Worm (Caenorhabditis elegans) whole organism, L2 larva: ENCODE results near the gene ani-3.

ENCODE experiments used
- F13H6.1 ChIP-seq: sonication (generic microtip); optimal IDR thresholded peaks from 2 replicates; lab custom pipeline; 2016; ENCODE audit warnings: missing genetic modification characterization, missing compliant biosample characterization
- Y55F3AM.14 ChIP-seq: fragments of 200-800 bp; sonication (Bioruptor generic); optimal IDR thresholded peaks from 2 replicates; lab custom pipeline; 2018; ENCODE audit warnings: mild to moderate bottlenecking, missing genetic modification characterization, missing compliant biosample characterization
- ZK546.5 ChIP-seq: sonication (generic microtip); optimal IDR thresholded peaks from 2 replicates; lab custom pipeline; 2017; ENCODE audit warnings: missing biosample characterization, missing genetic modification characterization
- aly-2 ChIP-seq: fragments of 150-350 bp; optimal IDR thresholded peaks from 2 replicates; lab custom pipeline; 2014; ENCODE audit warnings: missing biosample characterization, missing genetic modification characterization
- ama-1 ChIP-seq: fragments of 150-350 bp; optimal IDR thresholded peaks from 2 replicates; lab custom pipeline; 2018; ENCODE audit warnings: inconsistent platforms
- blmp-1 ChIP-seq: sonication (generic microtip); optimal IDR thresholded peaks from 2 replicates; lab custom pipeline; 2017; ENCODE audit warnings: missing genetic modification characterization, mild to moderate bottlenecking, missing compliant biosample characterization, antibody characterized with exemption, moderate library complexity; ENCODE audit not compliant: insufficient read depth
- ceh-16 ChIP-seq: fragments of 150-350 bp; optimal IDR thresholded peaks from 2 replicates; lab custom pipeline; 2014; ENCODE audit warnings: missing biosample characterization, missing genetic modification characterization
- crh-2 ChIP-seq: sonication (generic microtip); optimal IDR thresholded peaks from 2 replicates; lab custom pipeline; 2017; ENCODE audit warnings: missing biosample characterization, missing genetic modification characterization
- dmd-4 ChIP-seq: sonication (generic microtip); optimal IDR thresholded peaks from 2 replicates; lab custom pipeline; 2017; ENCODE audit warnings: missing biosample characterization, missing genetic modification characterization
- elt-3 ChIP-seq: sonication (generic microtip); optimal IDR thresholded peaks from 2 replicates; lab custom pipeline; 2017; ENCODE audit warnings: missing biosample characterization, missing genetic modification characterization
- fos-1 ChIP-seq: fragments of 150-350 bp; optimal IDR thresholded peaks from 2 replicates; lab custom pipeline; 2014; ENCODE audit warnings: missing biosample characterization, missing genetic modification characterization
- lin-11 ChIP-seq: fragments of 150-350 bp; sonication (generic microtip); optimal IDR thresholded peaks from 2 replicates; lab custom pipeline; 2014; ENCODE audit warnings: missing biosample characterization, missing genetic modification characterization, inconsistent platforms, mixed read lengths
- lin-13 ChIP-seq: fragments of 150-350 bp; optimal IDR thresholded peaks from 2 replicates; lab custom pipeline; 2014; ENCODE audit warnings: missing biosample characterization, missing genetic modification reagents, missing genetic modification characterization
- lin-39 ChIP-seq: fragments of 150-350 bp; optimal IDR thresholded peaks from 2 replicates; lab custom pipeline; 2014; ENCODE audit warnings: missing biosample characterization, missing genetic modification reagents, missing genetic modification characterization
- lsy-2 ChIP-seq, 2 experiments: fragments of 150-350 bp in 1 of 2; sonication (generic microtip) in 1 of 2; optimal IDR thresholded peaks; 2 replicates each; lab custom pipeline; 2014 to 2017; ENCODE audit warnings: missing biosample characterization in 2 of 2, missing genetic modification characterization in 2 of 2
- nhr-10 ChIP-seq: sonication (generic microtip); optimal IDR thresholded peaks from 2 replicates; lab custom pipeline; 2017; ENCODE audit warnings: missing biosample characterization, missing genetic modification characterization
- nhr-11 ChIP-seq: fragments of 150-350 bp; optimal IDR thresholded peaks from 2 replicates; lab custom pipeline; 2014; ENCODE audit warnings: missing biosample characterization, missing genetic modification characterization
- nhr-12 ChIP-seq: fragments of 150-350 bp; optimal IDR thresholded peaks from 2 replicates; lab custom pipeline; 2014; ENCODE audit warnings: missing biosample characterization, missing genetic modification characterization
- nhr-129 ChIP-seq: fragments of 150-350 bp; optimal IDR thresholded peaks from 2 replicates; lab custom pipeline; 2014; ENCODE audit warnings: missing biosample characterization, missing genetic modification characterization
- nhr-23 ChIP-seq: fragments of 150-350 bp; optimal IDR thresholded peaks from 2 replicates; lab custom pipeline; 2014; ENCODE audit warnings: missing biosample characterization, missing genetic modification reagents, missing genetic modification characterization
- nhr-237 ChIP-seq: fragments of 150-350 bp; optimal IDR thresholded peaks from 2 replicates; lab custom pipeline; 2014; ENCODE audit warnings: missing biosample characterization, missing genetic modification characterization
- nhr-25 ChIP-seq: fragments of 150-350 bp; sonication (generic microtip); optimal IDR thresholded peaks from 3 replicates; lab custom pipeline; 2014; ENCODE audit warnings: missing biosample characterization, missing genetic modification characterization
- nhr-6 ChIP-seq: fragments of 150-350 bp; optimal IDR thresholded peaks from 2 replicates; lab custom pipeline; 2014; ENCODE audit warnings: missing biosample characterization, missing genetic modification characterization
- nhr-77 ChIP-seq: fragments of 150-350 bp; optimal IDR thresholded peaks from 2 replicates; lab custom pipeline; 2014; ENCODE audit warnings: missing biosample characterization, missing genetic modification characterization
- peb-1 ChIP-seq: fragments of 150-350 bp; optimal IDR thresholded peaks from 2 replicates; lab custom pipeline; 2014; ENCODE audit warnings: missing biosample characterization, missing genetic modification characterization
- sem-4 ChIP-seq: fragments of 150-350 bp; optimal IDR thresholded peaks from 2 replicates; lab custom pipeline; 2014; ENCODE audit warnings: missing biosample characterization, missing genetic modification reagents, missing genetic modification characterization
- skn-1 ChIP-seq: sonication (generic microtip); optimal IDR thresholded peaks from 2 replicates; lab custom pipeline; 2017; ENCODE audit warnings: missing biosample characterization, missing genetic modification characterization
- sma-3 ChIP-seq: sonication (generic microtip); optimal IDR thresholded peaks from 2 replicates; lab custom pipeline; 2016; ENCODE audit warnings: missing genetic modification reagents, missing genetic modification characterization, missing compliant biosample characterization
- snpc-4 ChIP-seq: fragments of 150-350 bp; optimal IDR thresholded peaks from 2 replicates; lab custom pipeline; 2014; ENCODE audit warnings: missing biosample characterization, missing genetic modification characterization
- unc-39 ChIP-seq: fragments of 150-350 bp; optimal IDR thresholded peaks from 2 replicates; lab custom pipeline; 2014; ENCODE audit warnings: missing biosample characterization, missing genetic modification characterization
- unc-55 ChIP-seq: fragments of 150-350 bp; sonication (generic microtip); optimal IDR thresholded peaks from 3 replicates; lab custom pipeline; 2014; ENCODE audit warnings: missing biosample characterization, missing genetic modification reagents, missing genetic modification characterization
- unc-62 ChIP-seq: fragments of 150-350 bp; optimal IDR thresholded peaks from 2 replicates; lab custom pipeline; 2014; ENCODE audit warnings: missing biosample characterization, missing genetic modification reagents, missing genetic modification characterization
- zag-1 ChIP-seq: fragments of 150-350 bp; optimal IDR thresholded peaks from 2 replicates; lab custom pipeline; 2014; ENCODE audit warnings: missing biosample characterization, missing genetic modification characterization
- ztf-1 ChIP-seq: fragments of 200-800 bp; sonication (Bioruptor generic); conservative IDR thresholded peaks from 2 replicates; pipeline ENCODE4 v1.3.6; 2022; ENCODE audit warnings: missing genetic modification characterization, missing compliant biosample characterization
- ztf-11 ChIP-seq: sonication (generic microtip); optimal IDR thresholded peaks from 2 replicates; lab custom pipeline; 2017; ENCODE audit warnings: missing biosample characterization, missing genetic modification characterization

Gene ani-3

ce11 chrV:19697348-19698172 is at the start of gene ani-3, which contains the start of gene Y43F8C.13:
Gene ani-3 (plus strand): TSS chrV:19697732.
Gene Y43F8C.13 (minus strand): TSS chrV:19697398.
- TF ChIP-seq fos-1 (tag; lab: Kevin White, UChicago) = peak; percentile 80
- TF ChIP-seq unc-62 = no peak
- TF ChIP-seq ama-1 (lab: Kevin White, UChicago) = no peak
- TF ChIP-seq nhr-12 (tag; lab: Kevin White, UChicago) = no peak
- TF ChIP-seq Y55F3AM.14 = no peak
- no peak for TF ChIP-seq unc-55 (GFP tag; lab: Kevin White, UChicago)

ce11 chrV:19655151-19655550 is 42.4 kb upstream of the ani-3 start, which contains the start of gene dmd-3:
Gene dmd-3 (minus strand): TSS chrV:19655251.
- TF ChIP-seq nhr-77 (tag; lab: Kevin White, UChicago) = no peak
- no peak for TF ChIP-seq lin-11
- no peak for TF ChIP-seq F13H6.1 (tag; lab: Kevin White, UChicago)
- TF ChIP-seq nhr-237 = no peak
- no peak for TF ChIP-seq lin-13 (GFP tag; lab: Kevin White, UChicago)
- TF ChIP-seq unc-55 (GFP tag; lab: Kevin White, UChicago) = no peak
- TF ChIP-seq ztf-1 (GFP tag; lab: Robert Waterston, UW) = no peak
- no peak for TF ChIP-seq elt-3 (tag; lab: Kevin White, UChicago)
- no peak for TF ChIP-seq nhr-6

- no peak for TF ChIP-seq lin-39
- no peak for TF ChIP-seq nhr-10
- no peak for TF ChIP-seq ZK546.5 (tag; lab: Kevin White, UChicago)
- no peak for TF ChIP-seq unc-39 (tag; lab: Kevin White, UChicago)
- no peak for TF ChIP-seq elt-3 (tag; lab: Kevin White, UChicago)
- no peak for TF ChIP-seq ztf-11 (tag; lab: Kevin White, UChicago)
- TF ChIP-seq nhr-11 = no peak
- TF ChIP-seq snpc-4 (tag; lab: Kevin White, UChicago) = no peak
- TF ChIP-seq ztf-1 (GFP tag; lab: Robert Waterston, UW) = no peak
- TF ChIP-seq lin-11 = no peak
- no peak for TF ChIP-seq unc-62
- TF ChIP-seq ceh-16 = no peak
- TF ChIP-seq sma-3 (GFP tag; lab: Kevin White, UChicago) = no peak
- TF ChIP-seq peb-1 (tag; lab: Kevin White, UChicago) = no peak
- no peak for TF ChIP-seq aly-2
- no peak for TF ChIP-seq nhr-25 (tag; lab: Kevin White, UChicago)
- TF ChIP-seq zag-1 (tag; lab: Kevin White, UChicago) = no peak
- TF ChIP-seq Y55F3AM.14 = no peak
Measured at ce11 chrV:19664574-19664973, 33.0 kb upstream of the ani-3 start.

ce11 chrV:19666308-19666707 is 31.2 kb upstream of the ani-3 start:
- TF ChIP-seq blmp-1 (tag; lab: Kevin White, UChicago) (no peak), nhr-25 (tag; lab: Kevin White, UChicago) (peak; percentile 54), nhr-129 (tag; lab: Kevin White, UChicago) (peak; percentile 33)

ce11 chrV:19667716-19668115 is 29.8 kb upstream of the ani-3 start:
- TF ChIP-seq fos-1 (tag; lab: Kevin White, UChicago) (no peak), skn-1 (tag; lab: Kevin White, UChicago) (no peak), unc-62 (no peak), sma-3 (GFP tag; lab: Kevin White, UChicago) (no peak), ztf-1 (GFP tag; lab: Robert Waterston, UW) (no peak), nhr-237 (no peak), lin-39 (no peak), nhr-25 (tag; lab: Kevin White, UChicago) (no peak), lin-13 (GFP tag; lab: Kevin White, UChicago) (no peak), unc-55 (GFP tag; lab: Kevin White, UChicago) (no peak), snpc-4 (tag; lab: Kevin White, UChicago) (no peak)
- TF ChIP-seq, all 48 proteins: peak for 0

ce11 chrV:19668213-19668612 is 29.3 kb upstream of the ani-3 start:
- no peak for TF ChIP-seq snpc-4 (tag; lab: Kevin White, UChicago)
- TF ChIP-seq sem-4 (tag; lab: Kevin White, UChicago) = no peak
- TF ChIP-seq unc-62 = no peak
- TF ChIP-seq lin-39 = no peak
- TF ChIP-seq lsy-2 (tag; optimal IDR thresholded peaks at IDR 0.05; lab: Kevin White, UChicago) = no peak
- no peak for TF ChIP-seq nhr-23 (tag; lab: Kevin White, UChicago)
- no peak for TF ChIP-seq zag-1 (tag; lab: Kevin White, UChicago)
- no peak for TF ChIP-seq crh-2 (tag; lab: Kevin White, UChicago)
- no peak for TF ChIP-seq dmd-4 (tag; lab: Kevin White, UChicago)
- TF ChIP-seq skn-1 (tag; lab: Kevin White, UChicago) = no peak
- no peak for TF ChIP-seq ztf-1 (GFP tag; lab: Robert Waterston, UW)
- no peak for TF ChIP-seq ztf-11 (tag; lab: Kevin White, UChicago)
